Fruit fly (Drosophila melanogaster) whole organism, embryonic: ENCODE results near the gene Sclp.
A peak's percentile ranks its signal among the peaks of the same experiment; 100 is the strongest.

Experiments
- Abd-B ChIP-seq: fragments of 200-800 bp; sonication (Bioruptor generic); optimal IDR thresholded peaks from 2 replicates; lab custom pipeline; 2018; ENCODE audit warnings: missing biosample characterization, mild to moderate bottlenecking, missing genetic modification characterization, moderate library complexity
- Asciz ChIP-seq: fragments of 200-800 bp; sonication (Bioruptor generic); optimal IDR thresholded peaks from 2 replicates; lab custom pipeline; 2017; ENCODE audit warnings: missing biosample characterization, mild to moderate bottlenecking, missing genetic modification characterization, missing genetic modification reagents
- B-H1 ChIP-seq: fragments of 200-800 bp; sonication (Bioruptor generic); IDR thresholded peaks from 3 replicates; pipeline ENCODE4 v1.3.6; 2022; ENCODE audit warnings: missing biosample characterization, missing genetic modification characterization
- BtbVII ChIP-seq: fragments of 200-800 bp; sonication (Bioruptor generic); optimal IDR thresholded peaks from 3 replicates; lab custom pipeline; 2017; ENCODE audit warnings: missing biosample characterization, mild to moderate bottlenecking, missing genetic modification characterization
- CG10959 ChIP-seq: fragments of 200-800 bp; sonication (Bioruptor generic); IDR thresholded peaks from 2 replicates; pipeline ENCODE4 v1.3.6; 2022; ENCODE audit warnings: missing biosample characterization, missing genetic modification characterization
- CG10979 ChIP-seq: fragments of 200-800 bp; sonication (Bioruptor generic); optimal IDR thresholded peaks from 2 replicates; lab custom pipeline; 2018; ENCODE audit warnings: missing biosample characterization, mild to moderate bottlenecking, missing genetic modification characterization, moderate library complexity
- CG13775 ChIP-seq: fragments of 200-800 bp; sonication (Bioruptor generic); optimal IDR thresholded peaks from 3 replicates; lab custom pipeline; 2017; ENCODE audit warnings: missing biosample characterization, mild to moderate bottlenecking, missing genetic modification characterization
- CG1647 ChIP-seq: fragments of 200-800 bp; sonication (Bioruptor generic); optimal IDR thresholded peaks from 3 replicates; lab custom pipeline; 2016; ENCODE audit warnings: missing biosample characterization, missing genetic modification characterization
- CG16779 ChIP-seq: fragments of 200-800 bp; sonication (Bioruptor generic); IDR thresholded peaks from 2 replicates; pipeline ENCODE4 v1.3.6; 2022; ENCODE audit warnings: missing biosample characterization, missing genetic modification characterization
- CG17612 ChIP-seq: fragments of 200-800 bp; sonication (Bioruptor generic); IDR thresholded peaks from 2 replicates; pipeline ENCODE4 v1.3.6; 2022; ENCODE audit warnings: missing biosample characterization, missing genetic modification characterization
- CG18476 ChIP-seq: fragments of 200-800 bp; sonication (Bioruptor generic); optimal IDR thresholded peaks from 2 replicates; lab custom pipeline; 2016; ENCODE audit warnings: missing biosample characterization, mild to moderate bottlenecking, missing genetic modification characterization
- CG2202 ChIP-seq: fragments of 200-800 bp; sonication (Bioruptor generic); optimal IDR thresholded peaks from 2 replicates; lab custom pipeline; 2018; ENCODE audit warnings: missing biosample characterization, mild to moderate bottlenecking, missing genetic modification characterization
- CG32767 ChIP-seq: fragments of 200-800 bp; sonication (Bioruptor generic); IDR thresholded peaks from 2 replicates; pipeline ENCODE4 v1.3.6; 2022; ENCODE audit warnings: missing biosample characterization, missing genetic modification characterization
- CG3407 ChIP-seq: fragments of 200-800 bp; sonication (Bioruptor generic); optimal IDR thresholded peaks from 2 replicates; lab custom pipeline; 2018; ENCODE audit warnings: missing biosample characterization, mild to moderate bottlenecking, missing genetic modification characterization
- CG3726 ChIP-seq: fragments of 200-800 bp; sonication (Bioruptor generic); IDR thresholded peaks from 3 replicates; pipeline ENCODE4, ENCODE4 v1.3.6; 2022; ENCODE audit warnings: missing biosample characterization, missing genetic modification characterization
- CG3838 ChIP-seq: fragments of 200-800 bp; sonication (Bioruptor generic); optimal IDR thresholded peaks from 3 replicates; lab custom pipeline; 2016; ENCODE audit warnings: missing biosample characterization, missing genetic modification characterization
- CG42726 ChIP-seq: fragments of 200-800 bp; sonication (Bioruptor generic); IDR thresholded peaks from 2 replicates; pipeline ENCODE4 v1.3.6; 2022; ENCODE audit warnings: missing biosample characterization, missing genetic modification characterization; ENCODE audit not compliant: partially characterized antibody
- CG6813 ChIP-seq: fragments of 200-800 bp; sonication (Bioruptor generic); optimal IDR thresholded peaks from 2 replicates; lab custom pipeline; 2017; ENCODE audit warnings: missing biosample characterization, missing genetic modification characterization, mild to moderate bottlenecking, moderate library complexity, missing genetic modification reagents
- CG8478 ChIP-seq: fragments of >200 bp; optimal IDR thresholded peaks from 2 replicates; lab custom pipeline; 2018
- CG9876 ChIP-seq: fragments of 200-800 bp; sonication (Bioruptor generic); optimal IDR thresholded peaks from 2 replicates; lab custom pipeline; 2016; ENCODE audit warnings: missing biosample characterization, missing genetic modification characterization
- CG9932 ChIP-seq: fragments of 200-800 bp; sonication (Bioruptor generic); IDR thresholded peaks from 2 replicates; pipeline ENCODE4 v1.3.6; 2022; ENCODE audit warnings: missing biosample characterization, missing genetic modification characterization
- Deaf1 ChIP-seq: fragments of 200-800 bp; optimal IDR thresholded peaks from 3 replicates; lab custom pipeline; 2019; ENCODE audit warnings: missing biosample characterization, mild to moderate bottlenecking, missing genetic modification characterization, moderate library complexity
- Dll ChIP-seq: fragments of 200-800 bp; sonication (Bioruptor generic); IDR thresholded peaks from 4 replicates; pipeline ENCODE4 v1.3.6; 2022; ENCODE audit warnings: missing biosample characterization, missing genetic modification characterization; ENCODE audit not compliant: partially characterized antibody
- Doc3 ChIP-seq: fragments of 200-800 bp; sonication (Bioruptor generic); IDR thresholded peaks from 3 replicates; pipeline ENCODE4 v1.3.6; 2022; ENCODE audit warnings: missing biosample characterization, missing genetic modification characterization; ENCODE audit not compliant: partially characterized antibody
- E2f1 ChIP-seq: fragments of 200-800 bp; sonication (Bioruptor generic); IDR thresholded peaks from 2 replicates; pipeline ENCODE4 v1.3.6; 2022; ENCODE audit warnings: missing biosample characterization, missing genetic modification characterization
- Hey ChIP-seq: fragments of 200-800 bp; sonication (Bioruptor generic); optimal IDR thresholded peaks from 3 replicates; lab custom pipeline; 2018; ENCODE audit warnings: missing biosample characterization, mild to moderate bottlenecking, missing genetic modification characterization
- Pdp1 ChIP-seq, 2 experiments: fragments of 200-800 bp; sonication (Bioruptor generic); optimal IDR thresholded peaks; 3 replicates each; lab custom pipeline; 2016; ENCODE audit warnings: missing biosample characterization in 2 of 2, missing genetic modification characterization in 2 of 2, mild to moderate bottlenecking in 1 of 2, moderate library complexity in 1 of 2
- Poxn ChIP-seq: fragments of 200-800 bp; sonication (Bioruptor generic); IDR thresholded peaks from 2 replicates; pipeline ENCODE4 v1.3.6; 2022; ENCODE audit warnings: missing biosample characterization, missing genetic modification characterization
- Ptx1 ChIP-seq: fragments of 200-800 bp; sonication (Bioruptor generic); IDR thresholded peaks from 2 replicates; pipeline ENCODE4 v1.3.6; 2022; ENCODE audit warnings: missing biosample characterization, missing genetic modification characterization
- Ravus ChIP-seq: fragments of 200-800 bp; sonication (Bioruptor generic); IDR thresholded peaks from 2 replicates; pipeline ENCODE4 v1.3.6; 2022; ENCODE audit warnings: missing biosample characterization, missing genetic modification characterization
- Side ChIP-seq: fragments of 200-800 bp; sonication (Bioruptor generic); optimal IDR thresholded peaks from 2 replicates; lab custom pipeline; 2016; ENCODE audit warnings: missing biosample characterization, missing genetic modification characterization
- Sox100B ChIP-seq: fragments of 200-800 bp; sonication (Bioruptor generic); optimal IDR thresholded peaks from 3 replicates; lab custom pipeline; 2018; ENCODE audit warnings: missing biosample characterization, mild to moderate bottlenecking, missing genetic modification characterization
- Sox102F ChIP-seq: fragments of 200-800 bp; sonication (Bioruptor generic); optimal IDR thresholded peaks from 2 replicates; lab custom pipeline; 2018; ENCODE audit warnings: missing biosample characterization, mild to moderate bottlenecking, missing genetic modification characterization, moderate library complexity
- Sry-β ChIP-seq: fragments of 200-800 bp; sonication (Bioruptor generic); optimal IDR thresholded peaks from 2 replicates; lab custom pipeline; 2018; ENCODE audit warnings: missing biosample characterization, mild to moderate bottlenecking, missing genetic modification characterization, moderate library complexity
- az2 ChIP-seq: fragments of 200-800 bp; sonication (Bioruptor generic); optimal IDR thresholded peaks from 3 replicates; lab custom pipeline; 2016; ENCODE audit warnings: missing biosample characterization, missing genetic modification characterization
- croc ChIP-seq: fragments of 200-800 bp; sonication (Bioruptor generic); conservative IDR thresholded peaks from 3 replicates; pipeline ENCODE4 v1.3.6; 2022; ENCODE audit warnings: missing biosample characterization, missing genetic modification characterization
- crol ChIP-seq: fragments of 200-800 bp; sonication (Bioruptor generic); IDR thresholded peaks from 2 replicates; pipeline ENCODE4 v1.3.6; 2022; ENCODE audit warnings: missing biosample characterization, missing genetic modification characterization
- dan ChIP-seq: fragments of 200-800 bp; sonication (Bioruptor generic); IDR thresholded peaks from 2 replicates; pipeline ENCODE4 v1.3.6; 2022; ENCODE audit warnings: missing biosample characterization, missing genetic modification characterization
- dimm ChIP-seq: fragments of 200-800 bp; sonication (Bioruptor generic); IDR thresholded peaks from 2 replicates; pipeline ENCODE4 v1.3.6; 2022; ENCODE audit warnings: missing biosample characterization, missing genetic modification characterization
- fd3F ChIP-seq: fragments of 200-800 bp; sonication (Bioruptor generic); optimal IDR thresholded peaks from 2 replicates; lab custom pipeline; 2018; ENCODE audit warnings: missing biosample characterization, mild to moderate bottlenecking, missing genetic modification characterization, moderate library complexity
- fd64A ChIP-seq: fragments of 200-800 bp; sonication (Bioruptor generic); optimal IDR thresholded peaks from 3 replicates; lab custom pipeline; 2018; ENCODE audit warnings: missing biosample characterization, mild to moderate bottlenecking, missing genetic modification characterization
- gcm ChIP-seq: fragments of 200-800 bp; sonication (Bioruptor generic); optimal IDR thresholded peaks from 2 replicates; lab custom pipeline; 2019; ENCODE audit warnings: missing biosample characterization, mild to moderate bottlenecking, missing genetic modification characterization, moderate library complexity
- gcm2 ChIP-seq: fragments of 200-800 bp; sonication (Bioruptor generic); optimal IDR thresholded peaks from 2 replicates; lab custom pipeline; 2016; ENCODE audit warnings: missing biosample characterization, missing genetic modification characterization
- gt ChIP-seq: fragments of 200-800 bp; sonication (Bioruptor generic); IDR thresholded peaks from 2 replicates; pipeline ENCODE4 v1.3.6; 2022; ENCODE audit warnings: missing biosample characterization, missing genetic modification characterization
- kah ChIP-seq: fragments of 200-800 bp; sonication (Bioruptor generic); optimal IDR thresholded peaks from 2 replicates; lab custom pipeline; 2018; ENCODE audit warnings: missing biosample characterization, mild to moderate bottlenecking, missing genetic modification characterization
- klu ChIP-seq: fragments of 200-800 bp; sonication (Bioruptor generic); IDR thresholded peaks from 2 replicates; pipeline ENCODE4 v1.3.6; 2022; ENCODE audit warnings: missing biosample characterization, missing genetic modification characterization
- mirr ChIP-seq: fragments of 200-800 bp; sonication (Bioruptor generic); optimal IDR thresholded peaks from 3 replicates; lab custom pipeline; 2018; ENCODE audit warnings: missing biosample characterization, mild to moderate bottlenecking, missing genetic modification characterization
- pnt ChIP-seq: fragments of 200-800 bp; sonication (Bioruptor generic); optimal IDR thresholded peaks from 3 replicates; lab custom pipeline; 2016; ENCODE audit warnings: missing biosample characterization, missing genetic modification characterization
- sqz ChIP-seq: fragments of 200-800 bp; sonication (Bioruptor generic); optimal IDR thresholded peaks from 3 replicates; lab custom pipeline; 2018; ENCODE audit warnings: missing biosample characterization, mild to moderate bottlenecking, missing genetic modification characterization
- tup ChIP-seq: fragments of 200-800 bp; sonication (Bioruptor generic); optimal IDR thresholded peaks from 2 replicates; lab custom pipeline; 2016; ENCODE audit warnings: missing biosample characterization, mild to moderate bottlenecking, missing genetic modification characterization, moderate library complexity
- wek ChIP-seq: fragments of 200-800 bp; sonication (Bioruptor generic); optimal IDR thresholded peaks from 3 replicates; lab custom pipeline; 2018; ENCODE audit warnings: missing biosample characterization, mild to moderate bottlenecking, missing genetic modification characterization, moderate library complexity
- zen ChIP-seq: fragments of 200-800 bp; sonication (Bioruptor generic); optimal IDR thresholded peaks from 3 replicates; lab custom pipeline; 2018; ENCODE audit warnings: missing biosample characterization, mild to moderate bottlenecking, missing genetic modification characterization, moderate library complexity

The Sclp gene

DNA sequence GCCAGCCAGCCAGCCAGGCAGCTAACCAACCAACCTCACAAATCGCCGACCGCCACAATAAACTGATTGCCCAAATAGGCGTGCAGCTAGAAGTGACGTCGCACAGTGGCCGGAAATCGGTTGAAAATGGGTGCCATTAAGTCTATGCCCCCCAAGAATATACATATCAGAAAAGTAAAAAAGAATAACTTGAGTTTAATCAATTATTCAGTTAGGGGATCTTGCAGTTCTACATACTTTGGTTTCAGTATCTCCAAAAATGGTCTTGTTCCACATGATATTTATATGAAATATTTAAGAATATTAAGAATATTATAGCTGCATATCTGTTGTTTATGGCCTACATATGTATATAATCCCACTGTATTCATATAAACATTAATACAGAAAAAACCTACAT lies 39.1 kb downstream of the Sclp start (continued):
- TF ChIP-seq CG42726 (GFP tag; lab: Robert Waterston, UW) (no peak), Poxn (GFP tag; lab: Robert Waterston, UW) (no peak), wek (GFP tag; lab: Kevin White, UChicago) (no peak), pnt (GFP tag; lab: Kevin White, UChicago) (no peak), Doc3 (GFP tag; lab: Robert Waterston, UW) (no peak), CG10979 (tag; lab: Kevin White, UChicago) (peak; percentile 18), dan (no peak), Sry-β (no peak), CG3407 (GFP tag; lab: Kevin White, UChicago) (peak; percentile 0), mirr (GFP tag; lab: Kevin White, UChicago) (peak; percentile 37), gcm (GFP tag; lab: Kevin White, UChicago) (no peak), CG2202 (tag; lab: Kevin White, UChicago) (no peak), croc (GFP tag; lab: Robert Waterston, UW) (no peak), Sox102F (GFP tag; lab: Kevin White, UChicago) (peak; percentile 44), CG1647 (GFP tag; lab: Kevin White, UChicago) (no peak), dimm (GFP tag; lab: Robert Waterston, UW) (no peak), Ravus (GFP tag; lab: Robert Waterston, UW) (no peak), CG3838 (GFP tag; lab: Kevin White, UChicago) (no peak), klu (GFP tag; lab: Robert Waterston, UW) (no peak), CG6813 (GFP tag; lab: Kevin White, UChicago) (peak; percentile 27), B-H1 (GFP tag; lab: Robert Waterston, UW) (no peak), CG9932 (peak; percentile 58), CG13775 (GFP tag; lab: Kevin White, UChicago) (peak; percentile 26), az2 (GFP tag; lab: Kevin White, UChicago) (peak; percentile 20), zen (tag; lab: Kevin White, UChicago) (no peak), kah (GFP tag; lab: Kevin White, UChicago) (no peak), fd3F (GFP tag; lab: Kevin White, UChicago) (peak; percentile 48), CG32767 (GFP tag; lab: Robert Waterston, UW) (no peak), Deaf1 (tag; lab: Kevin White, UChicago) (peak; percentile 39), Dll (GFP tag; lab: Robert Waterston, UW) (no peak), tup (GFP tag; lab: Kevin White, UChicago) (no peak), CG16779 (GFP tag; lab: Robert Waterston, UW) (no peak), Asciz (GFP tag; lab: Kevin White, UChicago) (no peak), Hey (tag; lab: Kevin White, UChicago) (peak; percentile 2), Sox100B (GFP tag; lab: Kevin White, UChicago) (peak; percentile 51), CG3726 (GFP tag; lab: Robert Waterston, UW) (no peak), Side (GFP tag; lab: Kevin White, UChicago) (no peak), gcm2 (GFP tag; lab: Kevin White, UChicago) (no peak), Ptx1 (no peak), CG8478 (lab: Kevin White, UChicago) (no peak), Pdp1 (GFP tag; optimal IDR thresholded peaks at IDR 0.05; lab: Kevin White, UChicago) (no peak), CG10959 (GFP tag; lab: Robert Waterston, UW) (no peak), crol (no peak), CG17612 (GFP tag; lab: Robert Waterston, UW) (no peak), CG18476 (GFP tag; lab: Kevin White, UChicago) (no peak), gt (GFP tag; lab: Robert Waterston, UW) (no peak), sqz (peak; percentile 12), Abd-B (peak; percentile 43), E2f1 (no peak), fd64A (GFP tag; lab: Kevin White, UChicago) (no peak), BtbVII (GFP tag; lab: Kevin White, UChicago) (peak; percentile 62), CG9876 (no peak)
